Worm (Caenorhabditis elegans): ENCODE measurements around the gene Y66A7A.9.

DNA sequence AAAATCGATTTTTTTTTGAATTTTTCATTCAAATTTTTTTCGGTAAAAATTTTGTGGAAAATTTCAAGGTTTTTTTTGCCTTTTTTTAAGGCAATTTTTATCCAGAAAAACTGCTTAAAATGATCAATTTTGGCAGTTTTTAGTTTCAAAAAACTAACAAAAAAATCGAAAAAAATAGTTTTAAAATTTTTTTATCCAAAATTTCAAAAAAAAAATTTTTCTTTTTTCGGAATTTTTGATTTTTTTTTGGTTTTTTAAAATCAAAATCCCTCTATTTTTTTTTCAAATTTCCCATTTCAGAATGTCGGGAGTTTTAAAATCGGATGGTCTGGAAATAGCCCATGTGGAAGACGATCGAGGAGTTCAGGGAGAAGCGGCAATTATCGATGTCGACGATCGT, 38.4 kb downstream of the Y66A7A.9 start, which contains the start of gene Y66D12A.8:
- TF ChIP-seq hmbx-1 (tag; optimal IDR thresholded peaks at IDR 0.05) (no peak), hmg-4 (GFP tag; optimal IDR thresholded peaks at IDR 0.05) (no peak), ama-1 (optimal IDR thresholded peaks at IDR 0.05) (peak; percentile 36), tra-4 (tag; optimal IDR thresholded peaks at IDR 0.05) (no peak), flt-1 (GFP tag; IDR thresholded peaks at IDR 0.05) (no peak), F13C5.2 (tag; optimal IDR thresholded peaks at IDR 0.05) (no peak)

All from whole organism, early embryonic.